Fruit fly (Drosophila melanogaster): ENCODE data around the gene CG42675.

CG42675 gene

DNA sequence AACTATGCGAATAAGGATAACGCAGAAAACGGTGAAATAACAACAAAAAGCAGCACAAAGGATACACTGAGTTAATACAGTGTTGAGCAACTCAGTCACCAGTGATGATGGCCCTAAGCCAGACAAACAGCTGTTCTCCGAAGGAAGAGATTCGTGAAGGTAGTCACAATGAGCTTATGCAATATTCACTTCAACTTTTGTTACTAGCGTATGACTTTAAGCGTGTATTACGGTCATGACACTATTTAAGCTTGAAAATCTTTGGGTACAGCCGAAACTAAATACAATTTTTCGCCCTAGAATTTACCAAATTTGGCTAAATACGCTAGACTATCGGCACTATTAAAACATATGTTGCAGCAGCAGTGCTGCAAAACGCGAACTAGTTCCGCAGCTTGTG lies 42.8 kb downstream of the CG42675 start, which contains the start of the genes disp and ECSIT (continued):
- TF ChIP-seq CG10147 (GFP tag; optimal IDR thresholded peaks at IDR 0.05) (no peak), CG30403 (GFP tag; optimal IDR thresholded peaks at IDR 0.05) (peak; percentile 52), Hsf (GFP tag; optimal IDR thresholded peaks at IDR 0.05) (peak; percentile 64), tgo (GFP tag; IDR thresholded peaks at IDR 0.05) (no peak), Gsc (GFP tag; IDR thresholded peaks at IDR 0.05) (no peak), gsb (GFP tag; IDR thresholded peaks at IDR 0.05) (no peak), fd102C (GFP tag; optimal IDR thresholded peaks at IDR 0.05) (no peak), CG9727 (GFP tag; optimal IDR thresholded peaks at IDR 0.05) (no peak), CG17186 (GFP tag; optimal IDR thresholded peaks at IDR 0.05) (peak; percentile 70), dmrt11E (tag; optimal IDR thresholded peaks at IDR 0.05) (peak; percentile 38), H2.0 (GFP tag; IDR thresholded peaks at IDR 0.05) (no peak), salm (tag; optimal IDR thresholded peaks at IDR 0.05) (no peak), Jarid2 (GFP tag; optimal IDR thresholded peaks at IDR 0.05) (no peak), CG3407 (GFP tag; optimal IDR thresholded peaks at IDR 0.05) (no peak), CG34376 (GFP tag; optimal IDR thresholded peaks at IDR 0.05) (peak; percentile 22), Dp (GFP tag; optimal IDR thresholded peaks at IDR 0.05) (no peak), CG10543 (GFP tag; optimal IDR thresholded peaks at IDR 0.05) (no peak), Med (GFP tag) (peak; percentile 88), Sox102F (GFP tag; optimal IDR thresholded peaks at IDR 0.05) (no peak), ttk (GFP tag; IDR thresholded peaks at IDR 0.05) (no peak), CG11696 (GFP tag; IDR thresholded peaks at IDR 0.05) (no peak), Tbp (GFP tag; optimal IDR thresholded peaks at IDR 0.05) (peak; percentile 30), Oaz (GFP tag; IDR thresholded peaks at IDR 0.05) (no peak), fu2 (GFP tag; optimal IDR thresholded peaks at IDR 0.05) (no peak), eve (GFP tag; optimal IDR thresholded peaks at IDR 0.05) (no peak), Sry-β (GFP tag; optimal IDR thresholded peaks at IDR 0.05) (peak; percentile 98), YL-1 (GFP tag; optimal IDR thresholded peaks at IDR 0.05) (peak; percentile 52), CG11504 (tag; optimal IDR thresholded peaks at IDR 0.05) (no peak), caup (GFP tag; optimal IDR thresholded peaks at IDR 0.05; ENCODE audit: severe bottlenecking) (no peak), Atf-2 (GFP tag; optimal IDR thresholded peaks at IDR 0.05) (no peak), abd-A (tag; optimal IDR thresholded peaks at IDR 0.05) (no peak), CG13624 (GFP tag; optimal IDR thresholded peaks at IDR 0.05) (peak; percentile 43), tin (GFP tag; optimal IDR thresholded peaks at IDR 0.05) (no peak), CG3281 (GFP tag; optimal IDR thresholded peaks at IDR 0.05) (no peak), Antp (GFP tag; optimal IDR thresholded peaks at IDR 0.05) (peak; percentile 8), CG10959 (GFP tag; IDR thresholded peaks at IDR 0.05) (no peak), CG3163 (GFP tag; optimal IDR thresholded peaks at IDR 0.05) (peak; percentile 14), wor (GFP tag; IDR thresholded peaks at IDR 0.05) (no peak), h (optimal IDR thresholded peaks at IDR 0.05) (no peak), CG4404 (GFP tag; IDR thresholded peaks at IDR 0.05) (peak; percentile 42; the same call in 1 of the 2 replicates), sqz (GFP tag; optimal IDR thresholded peaks at IDR 0.05) (no peak), CG2116 (GFP tag; optimal IDR thresholded peaks at IDR 0.05) (peak; percentile 67), Meics (GFP tag; optimal IDR thresholded peaks at IDR 0.05) (no peak), CG17361 (GFP tag; IDR thresholded peaks at IDR 0.05) (no peak), Blimp-1 (GFP tag; optimal IDR thresholded peaks at IDR 0.05) (no peak), CTCF (GFP tag; optimal IDR thresholded peaks at IDR 0.05) (no peak), CG2120 (GFP tag; optimal IDR thresholded peaks at IDR 0.05) (peak; percentile 59), H15 (GFP tag; IDR thresholded peaks at IDR 0.05) (no peak), grau (tag; optimal IDR thresholded peaks at IDR 0.05) (no peak), CG17829 (tag; optimal IDR thresholded peaks at IDR 0.05) (no peak), CG10209 (GFP tag; optimal IDR thresholded peaks at IDR 0.05) (peak; percentile 38), CG10654 (GFP tag; optimal IDR thresholded peaks at IDR 0.05) (peak; percentile 20), nerfin-1 (tag; optimal IDR thresholded peaks at IDR 0.05) (no peak)
